Worm (Caenorhabditis elegans) whole organism, L1 larva: ENCODE results near the gene srx-105.

ENCODE experiments used
- Y116A8C.19 ChIP-seq: sonication (generic microtip); optimal IDR thresholded peaks from 2 replicates; lab custom pipeline; 2016; ENCODE audit warnings: missing compliant biosample characterization, missing genetic modification characterization, borderline replicate concordance
- rnt-1 ChIP-seq: sonication (generic microtip); optimal IDR thresholded peaks from 2 replicates; lab custom pipeline; 2016; ENCODE audit warnings: mild to moderate bottlenecking, missing genetic modification characterization, moderate library complexity, missing compliant biosample characterization
- sptf-1 ChIP-seq: fragments of 150-350 bp; optimal IDR thresholded peaks from 2 replicates; lab custom pipeline; 2014; ENCODE audit warnings: missing biosample characterization, missing genetic modification characterization

DNA sequence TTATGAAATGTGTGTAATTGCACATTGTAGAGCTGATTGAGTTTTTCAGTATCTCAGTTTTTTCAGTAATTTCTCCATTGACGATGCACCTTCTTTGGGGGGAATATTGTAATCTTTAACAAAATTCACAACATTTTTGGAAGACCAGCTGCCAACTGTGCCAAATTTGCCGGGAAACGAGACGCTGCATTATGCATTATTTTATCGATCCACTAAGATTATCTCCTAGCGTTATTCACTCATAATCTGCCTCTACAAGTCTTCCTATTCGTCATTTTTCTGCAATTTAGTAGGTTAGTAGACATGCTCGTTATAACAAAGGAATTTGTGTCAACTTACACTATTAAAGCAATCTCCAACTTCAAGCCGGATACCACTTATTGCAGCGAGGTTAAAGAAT is 30.5 kb upstream of the srx-105 start, which contains the start of the genes sdz-12 and bath-31:
- TF ChIP-seq rnt-1 (tag; lab: Kevin White, UChicago) (no peak), Y116A8C.19 (tag; lab: Kevin White, UChicago) (no peak), sptf-1 (tag; lab: Kevin White, UChicago) (no peak)
